Worm (Caenorhabditis elegans) whole organism, L4 larva: ENCODE data around the gene F44E5.15.

Experiments
- F10B5.3 ChIP-seq: sonication (generic microtip); optimal IDR thresholded peaks from 2 replicates; lab custom pipeline; 2016; ENCODE audit warnings: mild to moderate bottlenecking, missing genetic modification characterization, missing compliant biosample characterization
- Y105C5A.15 ChIP-seq: fragments of 200-800 bp; sonication (Bioruptor generic); IDR thresholded peaks from 2 replicates; pipeline ENCODE4 v1.3.6; 2022; ENCODE audit warnings: missing genetic modification characterization, missing compliant biosample characterization
- Y48G9A.11 ChIP-seq: fragments of 200-800 bp; sonication (Bioruptor generic); IDR thresholded peaks from 2 replicates; pipeline ENCODE4 v1.3.6; 2022; ENCODE audit warnings: missing genetic modification reagents, missing genetic modification characterization, missing compliant biosample characterization
- ZK337.2 ChIP-seq: fragments of 200-800 bp; sonication (Bioruptor generic); IDR thresholded peaks from 2 replicates; pipeline ENCODE4 v1.3.6; 2022; ENCODE audit warnings: missing genetic modification reagents, missing genetic modification characterization, missing compliant biosample characterization
- ama-1 ChIP-seq: fragments of 150-350 bp; optimal IDR thresholded peaks from 2 replicates; lab custom pipeline; 2014; ENCODE audit warnings: inconsistent platforms, mixed read lengths
- arid-1 ChIP-seq: fragments of 200-800 bp; sonication (Bioruptor generic); conservative IDR thresholded peaks from 2 replicates; pipeline ENCODE4 v1.3.6; 2022; ENCODE audit warnings: missing genetic modification reagents, missing genetic modification characterization, missing compliant biosample characterization
- attf-4 ChIP-seq: sonication (generic microtip); optimal IDR thresholded peaks from 3 replicates; lab custom pipeline; 2017; ENCODE audit warnings: missing biosample characterization, missing genetic modification characterization
- ceh-32 ChIP-seq: sonication (generic microtip); optimal IDR thresholded peaks from 2 replicates; lab custom pipeline; 2016; ENCODE audit warnings: mild to moderate bottlenecking, missing genetic modification characterization, missing compliant biosample characterization; ENCODE audit not compliant: poor library complexity
- ctbp-1 ChIP-seq: fragments of 200-800 bp; sonication (Bioruptor generic); IDR thresholded peaks from 2 replicates; pipeline ENCODE4 v1.3.6; 2022; ENCODE audit warnings: missing genetic modification reagents, missing genetic modification characterization, missing compliant biosample characterization
- daf-12 ChIP-seq: fragments of 150-350 bp; optimal IDR thresholded peaks from 2 replicates; lab custom pipeline; 2014; ENCODE audit warnings: missing biosample characterization, missing genetic modification reagents, missing genetic modification characterization
- daf-19 ChIP-seq: fragments of 200-800 bp; sonication (Bioruptor generic); conservative IDR thresholded peaks from 2 replicates; pipeline ENCODE4 v1.3.6; 2022; ENCODE audit warnings: missing genetic modification characterization, missing compliant biosample characterization
- daf-8 ChIP-seq: fragments of 200-800 bp; sonication (Bioruptor generic); IDR thresholded peaks from 2 replicates; pipeline ENCODE4 v1.3.6; 2022; ENCODE audit warnings: missing genetic modification characterization, missing compliant biosample characterization
- duxl-1 ChIP-seq: sonication (generic microtip); optimal IDR thresholded peaks from 2 replicates; lab custom pipeline; 2016; ENCODE audit warnings: mild to moderate bottlenecking, missing genetic modification characterization, moderate library complexity, missing compliant biosample characterization; ENCODE audit not compliant: poor library complexity
- hlh-11 ChIP-seq: fragments of 200-800 bp; sonication (Bioruptor generic); optimal IDR thresholded peaks from 2 replicates; lab custom pipeline; 2018; ENCODE audit warnings: mild to moderate bottlenecking, missing genetic modification characterization, missing compliant biosample characterization
- hmg-1.1 ChIP-seq: fragments of 200-800 bp; sonication (Bioruptor generic); IDR thresholded peaks from 2 replicates; pipeline ENCODE4 v1.3.6; 2022; ENCODE audit warnings: missing genetic modification reagents, missing genetic modification characterization, missing compliant biosample characterization
- lin-15B ChIP-seq: fragments of 150-350 bp; sonication (generic microtip); optimal IDR thresholded peaks from 3 replicates; lab custom pipeline; 2014; ENCODE audit warnings: missing biosample characterization, missing genetic modification characterization
- lin-29 ChIP-seq: fragments of 200-800 bp; sonication (Bioruptor generic); IDR thresholded peaks from 2 replicates; pipeline ENCODE4 v1.3.6; 2022; ENCODE audit warnings: missing genetic modification reagents, missing genetic modification characterization, missing compliant biosample characterization
- lin-38 ChIP-seq: fragments of 200-800 bp; sonication (Bioruptor generic); IDR thresholded peaks from 2 replicates; pipeline ENCODE4 v1.3.6; 2022; ENCODE audit warnings: missing genetic modification reagents, missing genetic modification characterization, missing compliant biosample characterization
- madf-5 ChIP-seq, 2 experiments: fragments of 200-800 bp; sonication (Bioruptor generic); IDR thresholded peaks; 2 replicates each; pipeline ENCODE4 v1.3.6; 2022; ENCODE audit warnings: missing compliant biosample characterization in 2 of 2, missing genetic modification characterization in 2 of 2
- mdl-1 ChIP-seq, 2 experiments: fragments of 150-350 bp in 1 of 2; sonication (generic microtip) in 1 of 2; optimal IDR thresholded peaks; 2 replicates each; lab custom pipeline; 2014 to 2017; ENCODE audit warnings: missing biosample characterization in 2 of 2, missing genetic modification characterization in 2 of 2
- mdt-29 ChIP-seq: fragments of 200-800 bp; sonication (Bioruptor generic); IDR thresholded peaks from 2 replicates; pipeline ENCODE4 v1.3.6; 2022; ENCODE audit warnings: missing genetic modification reagents, missing genetic modification characterization, missing compliant biosample characterization
- mep-1 ChIP-seq: fragments of 150-350 bp; sonication (generic microtip); optimal IDR thresholded peaks from 3 replicates; lab custom pipeline; 2014; ENCODE audit warnings: missing biosample characterization, missing genetic modification characterization
- mes-2 ChIP-seq: sonication (generic microtip); optimal IDR thresholded peaks from 2 replicates; lab custom pipeline; 2016; ENCODE audit warnings: missing genotype, mild to moderate bottlenecking, missing genetic modification characterization, missing compliant biosample characterization; ENCODE audit not compliant: poor library complexity, severe bottlenecking
- mxl-3 ChIP-seq: fragments of 200-800 bp; sonication (Bioruptor generic); optimal IDR thresholded peaks from 2 replicates; lab custom pipeline; 2018; ENCODE audit warnings: mild to moderate bottlenecking, missing genetic modification characterization, missing compliant biosample characterization
- nhr-10 ChIP-seq: fragments of 150-350 bp; optimal IDR thresholded peaks from 2 replicates; lab custom pipeline; 2014; ENCODE audit warnings: missing biosample characterization, missing genetic modification characterization
- nhr-102 ChIP-seq: sonication (generic microtip); optimal IDR thresholded peaks from 2 replicates; lab custom pipeline; 2016; ENCODE audit warnings: mild to moderate bottlenecking, missing genetic modification characterization, moderate library complexity, missing compliant biosample characterization
- nhr-25 ChIP-seq: sonication (generic microtip); optimal IDR thresholded peaks from 2 replicates; lab custom pipeline; 2017; ENCODE audit warnings: missing genetic modification characterization, mild to moderate bottlenecking, missing compliant biosample characterization, antibody characterized with exemption, moderate library complexity, borderline replicate concordance; ENCODE audit not compliant: insufficient read depth
- nhr-28 ChIP-seq: fragments of 150-350 bp; optimal IDR thresholded peaks from 2 replicates; lab custom pipeline; 2014; ENCODE audit warnings: missing biosample characterization, missing genetic modification characterization
- nhr-42 ChIP-seq: fragments of 200-800 bp; sonication (Bioruptor generic); IDR thresholded peaks from 2 replicates; pipeline ENCODE4 v1.3.6; 2022; ENCODE audit warnings: missing genetic modification characterization, missing compliant biosample characterization
- nhr-48 ChIP-seq: sonication (generic microtip); optimal IDR thresholded peaks from 2 replicates; lab custom pipeline; 2016; ENCODE audit warnings: mild to moderate bottlenecking, missing genetic modification characterization, missing compliant biosample characterization
- php-3 ChIP-seq: fragments of 200-800 bp; sonication (Bioruptor generic); IDR thresholded peaks from 2 replicates; pipeline ENCODE4 v1.3.6; 2022; ENCODE audit warnings: missing genetic modification reagents, missing genetic modification characterization, missing compliant biosample characterization
- rbr-2 ChIP-seq: sonication (generic microtip); optimal IDR thresholded peaks from 2 replicates; lab custom pipeline; 2016; ENCODE audit warnings: missing genotype, missing genetic modification characterization, missing compliant biosample characterization
- saeg-2 ChIP-seq: fragments of 200-800 bp; sonication (Bioruptor generic); IDR thresholded peaks from 2 replicates; pipeline ENCODE4 v1.3.6; 2022; ENCODE audit warnings: missing genetic modification reagents, missing genetic modification characterization, missing compliant biosample characterization
- sdz-12 ChIP-seq: fragments of 200-800 bp; sonication (Bioruptor generic); optimal IDR thresholded peaks from 2 replicates; lab custom pipeline; 2018; ENCODE audit warnings: mild to moderate bottlenecking, missing genetic modification characterization, missing compliant biosample characterization
- set-16 ChIP-seq: fragments of 200-800 bp; sonication (Bioruptor generic); IDR thresholded peaks from 2 replicates; pipeline ENCODE4 v1.3.6; 2022; ENCODE audit warnings: missing genetic modification reagents, missing genetic modification characterization, missing compliant biosample characterization
- skn-1 ChIP-seq: fragments of 150-350 bp; optimal IDR thresholded peaks from 2 replicates; lab custom pipeline; 2014; ENCODE audit warnings: missing biosample characterization, missing genetic modification characterization
- snpc-1.2 ChIP-seq: fragments of 200-800 bp; sonication (Bioruptor generic); IDR thresholded peaks from 2 replicates; pipeline ENCODE4 v1.3.6; 2022; ENCODE audit warnings: missing genetic modification reagents, missing genetic modification characterization, missing compliant biosample characterization
- tra-1 ChIP-seq: fragments of 200-800 bp; sonication (Bioruptor generic); IDR thresholded peaks from 2 replicates; pipeline ENCODE4 v1.3.6; 2022; ENCODE audit warnings: missing genetic modification reagents, missing genetic modification characterization, missing compliant biosample characterization
- unc-39 ChIP-seq: sonication (generic microtip); optimal IDR thresholded peaks from 2 replicates; lab custom pipeline; 2017; ENCODE audit warnings: missing biosample characterization, missing genetic modification characterization
- unc-62 ChIP-seq, 3 experiments: fragments of 150-350 bp in 1 of 3; sonication (generic microtip); optimal IDR thresholded peaks in 2 of 3; peaks in 1 of 3; 1 replicate in 1 of 3; 2 replicates in 2 of 3; lab custom pipeline; 2014 to 2017; ENCODE audit warnings: missing biosample characterization in 3 of 3, missing genetic modification characterization in 3 of 3, missing genetic modification reagents in 3 of 3, missing genotype in 1 of 3
- zfp-3 ChIP-seq: fragments of 200-800 bp; sonication (Bioruptor generic); conservative IDR thresholded peaks from 2 replicates; pipeline ENCODE4 v1.3.6; 2022; ENCODE audit warnings: missing genetic modification reagents, missing genetic modification characterization, missing compliant biosample characterization
- zip-11 ChIP-seq: fragments of 200-800 bp; sonication (Bioruptor generic); IDR thresholded peaks from 2 replicates; pipeline ENCODE4 v1.3.6; 2022; ENCODE audit warnings: missing genetic modification characterization, missing compliant biosample characterization
- ztf-7 ChIP-seq: fragments of 150-350 bp; optimal IDR thresholded peaks from 2 replicates; lab custom pipeline; 2014; ENCODE audit warnings: missing biosample characterization, missing genetic modification characterization

The F44E5.15 gene

DNA sequence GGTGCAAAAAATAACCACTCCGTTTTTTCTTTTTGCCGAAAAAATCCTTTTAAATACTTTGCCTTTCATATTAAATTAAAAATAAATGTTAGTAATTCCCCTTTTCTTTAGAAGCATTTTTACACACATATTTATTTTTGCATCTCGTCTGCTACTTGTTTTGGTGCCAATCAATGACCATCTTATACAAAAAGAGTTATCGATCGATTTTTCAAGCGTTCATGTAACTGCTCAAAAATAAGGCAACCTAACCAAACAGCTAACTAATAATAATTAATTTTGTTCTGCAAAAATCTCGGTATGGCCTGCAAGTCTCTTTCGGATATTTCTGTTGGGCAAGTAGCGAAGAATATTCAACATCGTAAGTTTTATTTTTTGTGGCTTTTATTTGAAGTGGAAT is 6.0 kb upstream of the F44E5.15 start, which contains the start of gene F44E5.2:
TSS of gene F44E5.2 (plus strand) at position 301 of the 400 bp plus-strand sequence.
- TF ChIP-seq unc-62 (GFP tag; optimal IDR thresholded peaks at IDR 0.05 in 1 of 2; lab: Kevin White, UChicago) (peak in 1 of 2 experiments; percentile 43), unc-62 (tag; optimal IDR thresholded peaks at IDR 0.05; lab: Kevin White, UChicago) (no peak), nhr-42 (GFP tag; lab: Robert Waterston, UW) (no peak)

DNA sequence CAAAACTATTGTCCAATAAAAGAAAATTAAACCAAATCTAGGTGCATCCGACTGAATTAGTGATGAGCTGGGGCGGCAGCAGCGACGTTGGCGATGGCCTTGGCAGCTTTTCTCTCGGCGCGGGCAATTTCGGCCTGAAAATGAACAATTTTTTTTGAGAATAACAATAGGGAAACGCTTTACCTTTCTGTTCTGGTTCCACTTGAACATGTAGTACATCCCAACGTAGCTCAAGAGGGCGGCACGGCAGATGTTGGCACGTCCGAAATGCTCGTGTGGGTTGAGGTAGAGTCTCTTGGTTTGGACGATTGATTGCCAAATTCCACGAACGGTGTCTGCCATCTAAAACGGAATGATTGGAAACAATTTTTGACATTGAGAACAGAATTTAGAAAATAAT is 1.8 kb downstream of the F44E5.15 start, which contains the start of gene F44E5.1:
TSS of gene F44E5.1 (minus strand) at position 342 of the 400 bp plus-strand sequence.
- TF ChIP-seq unc-39 (no peak), rbr-2 (tag; lab: Kevin White, UChicago) (no peak), hmg-1.1 (0 out of 2 replicates have a peak, but pooled peaks have one; percentile 11), daf-8 (GFP tag; lab: Robert Waterston, UW) (no peak), mes-2 (tag; lab: Kevin White, UChicago) (peak; percentile 9), duxl-1 (tag; lab: Kevin White, UChicago) (no peak), ctbp-1 (GFP tag; lab: Robert Waterston, UW) (no peak), lin-29 (GFP tag; lab: Robert Waterston, UW) (no peak), arid-1 (no peak), php-3 (GFP tag; lab: Robert Waterston, UW) (peak; percentile 62; the same call in 1 of the 2 replicates), zfp-3 (peak; percentile 59; the same call in 1 of the 2 replicates), F10B5.3 (tag; lab: Kevin White, UChicago) (no peak), nhr-25 (tag; lab: Kevin White, UChicago) (no peak), snpc-1.2 (GFP tag; lab: Robert Waterston, UW) (no peak), mdl-1 (tag; optimal IDR thresholded peaks at IDR 0.05; lab: Kevin White, UChicago) (no peak), ceh-32 (tag; lab: Kevin White, UChicago) (no peak), mdt-29 (GFP tag; lab: Robert Waterston, UW) (no peak), nhr-102 (tag; lab: Kevin White, UChicago) (no peak), daf-19 (GFP tag; lab: Robert Waterston, UW) (no peak), lin-38 (GFP tag; lab: Robert Waterston, UW) (peak; percentile 46), ama-1 (lab: Kevin White, UChicago) (peak; percentile 86), ztf-7 (tag; lab: Kevin White, UChicago) (no peak), skn-1 (tag; lab: Kevin White, UChicago) (no peak), Y48G9A.11 (no peak), madf-5 (GFP tag; IDR thresholded peaks at IDR 0.05; lab: Robert Waterston, UW) (no peak), ZK337.2 (GFP tag; lab: Robert Waterston, UW) (no peak), hlh-11 (tag; lab: Kevin White, UChicago) (no peak), saeg-2 (GFP tag; lab: Robert Waterston, UW) (no peak), set-16 (no peak), nhr-42 (GFP tag; lab: Robert Waterston, UW) (no peak), daf-12 (tag; lab: Kevin White, UChicago) (no peak), mxl-3 (GFP tag; lab: Kevin White, UChicago) (no peak), attf-4 (tag; lab: Kevin White, UChicago) (no peak), nhr-28 (tag; lab: Kevin White, UChicago) (no peak), tra-1 (GFP tag; lab: Robert Waterston, UW) (no peak), lin-15B (no peak), zip-11 (GFP tag; lab: Robert Waterston, UW) (no peak), Y105C5A.15 (GFP tag; lab: Robert Waterston, UW) (no peak), mep-1 (tag; lab: Kevin White, UChicago) (no peak), sdz-12 (GFP tag; lab: Kevin White, UChicago) (no peak), nhr-10 (tag; lab: Kevin White, UChicago) (no peak), nhr-48 (tag; lab: Kevin White, UChicago) (no peak)
